2 worm cellular contexts compared by ENCODE assay signal in the genomic region with DNA sequence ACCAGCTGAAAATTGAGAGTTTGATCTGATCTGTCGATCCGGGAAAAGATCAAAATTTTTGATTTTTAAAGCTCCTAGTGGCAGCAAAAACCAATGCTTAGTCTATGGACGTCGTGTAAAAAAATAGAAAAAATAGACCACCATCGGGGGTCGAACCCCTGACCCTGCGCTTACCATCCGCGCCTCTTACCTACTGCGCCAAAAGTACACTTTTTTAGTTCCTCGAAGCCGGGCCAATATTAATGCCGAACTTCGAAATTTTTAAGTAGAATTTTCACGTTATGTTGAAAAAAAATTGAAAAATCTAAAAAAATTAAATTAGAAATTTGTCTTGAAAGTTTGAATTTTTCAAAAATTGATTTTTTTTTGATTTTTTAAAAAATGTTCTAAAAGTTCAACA.
TF ChIP-seq lines count a peak whose summit lies in the region.

No protein-coding gene starts in this region.

TF ChIP-seq in whole organism, L4 larva, 104 proteins besides CTCF, POLR2A, EP300 and RAD21:
- TF ChIP-seq unc-62 (GFP tag; optimal IDR thresholded peaks at IDR 0.05 in 1 of 2; lab: Kevin White, UChicago) (peak in 1 of 2 experiments; percentile 17), unc-62 (tag; optimal IDR thresholded peaks at IDR 0.05; lab: Kevin White, UChicago) (no peak), snpc-1.2 (GFP tag; IDR thresholded peaks at IDR 0.05; lab: Robert Waterston, UW) (0 out of 2 replicates have a peak, but pooled peaks have one; percentile 30), egl-43 (GFP tag; IDR thresholded peaks at IDR 0.05; lab: Robert Waterston, UW) (no peak)

TF ChIP-seq in whole organism, young adult, 124 proteins besides CTCF, POLR2A, EP300 and RAD21:
- TF ChIP-seq lsy-27 (tag; optimal IDR thresholded peaks at IDR 0.05; lab: Kevin White, UChicago; ENCODE audit: borderline replicate concordance, insufficient read depth) (no peak), rpc-1 (optimal IDR thresholded peaks at IDR 0.05; lab: Kevin White, UChicago) (peak; percentile 8), rpc-1 (tag; optimal IDR thresholded peaks at IDR 0.05; lab: Kevin White, UChicago) (peak; percentile 44), hmg-20 (GFP tag; IDR thresholded peaks at IDR 0.05; lab: Robert Waterston, UW) (no peak), lsl-1 (GFP tag; optimal IDR thresholded peaks at IDR 0.05; lab: Kevin White, UChicago) (no peak), attf-3 (GFP tag; conservative IDR thresholded peaks at IDR 0.05; lab: Robert Waterston, UW) (no peak), unc-62 (GFP tag; optimal IDR thresholded peaks at IDR 0.05; lab: Kevin White, UChicago) (no peak), T26A5.8 (tag; optimal IDR thresholded peaks at IDR 0.05; lab: Kevin White, UChicago) (no peak), hrde-1 (tag; optimal IDR thresholded peaks at IDR 0.05; lab: Kevin White, UChicago; ENCODE audit: borderline replicate concordance) (no peak), tbp1 (GFP tag; optimal IDR thresholded peaks at IDR 0.05; lab: Kevin White, UChicago) (peak; percentile 77), let-526 (GFP tag; IDR thresholded peaks at IDR 0.05; lab: Robert Waterston, UW) (no peak), B0261.1 (tag; optimal IDR thresholded peaks at IDR 0.05; lab: Kevin White, UChicago) (peak; percentile 23), F52B5.7 (tag; optimal IDR thresholded peaks at IDR 0.05; lab: Kevin White, UChicago) (no peak), hmg-1.2 (GFP tag; IDR thresholded peaks at IDR 0.05; lab: Robert Waterston, UW) (no peak), mel-28 (tag; optimal IDR thresholded peaks at IDR 0.05; lab: Kevin White, UChicago; ENCODE audit: borderline replicate concordance) (no peak), pbrm-1 (GFP tag; IDR thresholded peaks at IDR 0.05; lab: Robert Waterston, UW) (no peak), nfyb-1 (GFP tag; IDR thresholded peaks at IDR 0.05; lab: Robert Waterston, UW) (no peak), lag-1 (GFP tag; IDR thresholded peaks at IDR 0.05; lab: Robert Waterston, UW) (no peak), mcd-1 (GFP tag; IDR thresholded peaks at IDR 0.05; lab: Robert Waterston, UW) (no peak), Y53G8AR.9 (GFP tag; conservative IDR thresholded peaks at IDR 0.05; lab: Robert Waterston, UW) (no peak), mxl-1 (tag; optimal IDR thresholded peaks at IDR 0.05; lab: Kevin White, UChicago) (no peak), lin-26 (GFP tag; IDR thresholded peaks at IDR 0.05; lab: Robert Waterston, UW) (peak; percentile 55; the same call in 1 of the 2 replicates), chd-7 (tag; optimal IDR thresholded peaks at IDR 0.05; lab: Kevin White, UChicago) (no peak), ZK185.1 (tag; optimal IDR thresholded peaks at IDR 0.05; lab: Kevin White, UChicago; ENCODE audit: poor library complexity, severe bottlenecking) (no peak), F37B4.10 (GFP tag; IDR thresholded peaks at IDR 0.05; lab: Robert Waterston, UW) (no peak), madf-3 (GFP tag; IDR thresholded peaks at IDR 0.05; lab: Robert Waterston, UW) (no peak), dpff-1 (tag; optimal IDR thresholded peaks at IDR 0.05; lab: Kevin White, UChicago) (no peak), madf-6 (GFP tag; IDR thresholded peaks at IDR 0.05; lab: Robert Waterston, UW) (no peak)
